Worm (Caenorhabditis elegans): ENCODE results near the gene Y97E10AR.2.

Y97E10AR.2 gene

DNA sequence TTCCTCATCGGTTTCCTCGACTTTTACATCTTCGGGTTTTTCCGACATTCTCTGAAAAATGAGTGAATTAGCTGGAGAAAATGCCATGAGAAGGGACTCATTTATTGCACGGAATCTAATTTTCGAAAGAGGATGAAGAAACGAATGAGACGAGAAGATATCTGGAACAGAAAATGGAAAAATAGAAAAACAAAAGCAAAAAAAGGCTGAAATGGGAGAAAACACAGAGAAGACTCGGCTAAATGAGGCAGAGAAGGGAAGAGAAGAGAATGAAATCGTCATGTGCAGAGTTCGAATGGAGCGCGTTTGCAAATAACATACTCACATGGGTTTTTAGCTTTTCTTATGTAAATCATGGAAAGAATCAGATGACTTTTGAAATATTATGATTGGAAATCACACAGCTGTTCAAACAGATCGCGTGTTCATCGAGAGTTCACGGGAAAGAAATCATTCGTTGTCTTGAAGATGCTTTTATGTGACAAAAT lies 18.0 kb downstream of the Y97E10AR.2 start, which contains the start of gene Y97E10AR.6 (continued):
- TF ChIP-seq nhr-11 (tag; optimal IDR thresholded peaks at IDR 0.05) = no peak
- no peak for TF ChIP-seq egl-13 (tag; optimal IDR thresholded peaks at IDR 0.05)
- TF ChIP-seq Y116A8C.19 (tag; optimal IDR thresholded peaks at IDR 0.05; ENCODE audit: borderline replicate concordance) = no peak
- TF ChIP-seq C04F5.9 (tag; optimal IDR thresholded peaks at IDR 0.05) = no peak
- TF ChIP-seq lin-13 (GFP tag; optimal IDR thresholded peaks at IDR 0.05) = no peak
- TF ChIP-seq ceh-88 (GFP tag; IDR thresholded peaks at IDR 0.05) = no peak
- no peak for TF ChIP-seq elt-3 (tag; optimal IDR thresholded peaks at IDR 0.05)
- no peak for TF ChIP-seq sptf-1 (tag; optimal IDR thresholded peaks at IDR 0.05)
- TF ChIP-seq unc-98 (GFP tag; IDR thresholded peaks at IDR 0.05) = no peak
- peak; percentile 5 for TF ChIP-seq blmp-1 (tag; optimal IDR thresholded peaks at IDR 0.05)

DNA sequence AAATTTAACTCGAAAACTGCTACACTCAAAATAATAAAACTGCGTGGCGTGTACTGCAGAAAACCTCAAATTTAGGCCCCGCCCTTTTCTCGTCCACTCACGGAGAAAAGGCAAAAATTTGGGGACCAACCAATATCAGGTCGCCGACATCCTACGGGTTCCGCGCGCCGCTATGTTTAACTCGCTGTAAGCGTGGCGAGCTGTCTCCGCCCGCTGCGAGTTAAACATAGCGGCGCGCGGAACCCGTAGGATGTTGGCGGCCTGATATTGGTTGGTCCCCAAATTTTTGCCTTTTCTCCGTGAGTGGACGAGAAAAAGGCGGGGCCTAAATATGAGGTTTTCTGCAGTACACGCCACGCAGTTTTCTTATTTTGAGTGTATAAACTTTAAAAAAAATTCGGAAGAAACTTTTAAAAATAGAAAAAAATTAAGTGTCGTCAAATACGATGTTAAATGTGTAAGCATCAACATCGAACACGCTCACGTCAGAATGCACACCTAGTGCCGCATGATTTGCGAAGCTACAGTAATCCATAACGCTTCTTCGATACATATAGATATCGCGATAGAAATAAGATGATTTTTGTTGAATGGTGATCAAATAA lies 18.8 kb downstream of the Y97E10AR.2 start:
- TF ChIP-seq snpc-4 (tag; optimal IDR thresholded peaks at IDR 0.05) = peak; percentile 67

DNA sequence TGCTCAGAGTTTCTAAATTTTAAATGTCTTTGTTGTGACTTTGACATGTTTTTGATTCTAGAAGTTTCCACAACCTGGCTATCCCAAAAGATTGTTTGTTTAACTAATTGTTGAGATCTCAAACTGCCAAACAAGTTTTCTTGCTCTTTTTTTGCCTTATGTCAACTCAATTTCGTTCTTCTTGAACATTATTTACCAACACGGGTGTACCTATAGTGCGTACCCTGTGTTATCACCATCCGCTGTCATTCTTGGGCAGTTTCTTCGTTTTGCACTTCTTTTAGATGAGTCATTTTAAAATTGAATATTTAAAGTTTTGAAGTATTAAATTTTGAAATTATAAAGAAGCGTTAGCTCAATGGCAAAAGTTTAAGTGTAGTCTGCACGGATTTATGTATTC lies 20.9 kb downstream of the Y97E10AR.2 start, which contains the start of gene sptl-2:
TSS of gene sptl-2 (plus strand) at position 280 of the 400 bp plus-strand sequence.
- TF ChIP-seq mab-9 (GFP tag; IDR thresholded peaks at IDR 0.05) (no peak), fkh-10 (GFP tag; optimal IDR thresholded peaks at IDR 0.05) (no peak), nhr-76 (tag; optimal IDR thresholded peaks at IDR 0.05) (no peak), tlp-1 (tag; optimal IDR thresholded peaks at IDR 0.05) (no peak), egl-13 (tag; optimal IDR thresholded peaks at IDR 0.05) (no peak), sox-4 (tag; optimal IDR thresholded peaks at IDR 0.05) (no peak), lsy-2 (tag; optimal IDR thresholded peaks at IDR 0.05) (no peak), nhr-85 (tag) (no peak), alr-1 (tag; optimal IDR thresholded peaks at IDR 0.05; ENCODE audit: borderline replicate concordance) (no peak), fos-1 (tag; optimal IDR thresholded peaks at IDR 0.05) (no peak), xbp-1 (tag; optimal IDR thresholded peaks at IDR 0.05) (no peak), ama-1 (optimal IDR thresholded peaks at IDR 0.05) (no peak), unc-98 (GFP tag; IDR thresholded peaks at IDR 0.05) (no peak), irx-1 (tag; optimal IDR thresholded peaks at IDR 0.05) (no peak), rnt-1 (tag; optimal IDR thresholded peaks at IDR 0.05) (no peak), hlh-4 (tag; optimal IDR thresholded peaks at IDR 0.05) (no peak), lin-14 (GFP tag; optimal IDR thresholded peaks at IDR 0.05) (no peak)

DNA sequence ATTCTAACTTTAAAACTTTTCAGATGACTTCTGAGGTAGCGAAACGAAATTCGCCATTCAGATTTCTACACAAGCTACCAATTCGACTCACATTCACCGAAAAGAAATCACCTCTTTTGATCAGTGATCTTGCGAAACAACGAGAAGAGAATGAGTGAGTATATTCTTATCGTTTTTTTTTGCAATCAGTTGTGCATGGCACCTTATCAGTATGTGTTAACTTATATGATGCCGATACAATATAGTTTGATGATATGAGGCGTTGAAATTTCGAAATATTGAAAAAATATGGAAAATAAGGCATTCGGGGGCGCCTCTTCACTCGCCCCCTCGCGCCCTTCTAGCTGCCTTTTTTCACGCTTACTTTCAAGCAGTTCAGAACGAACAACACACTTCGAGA lies 21.9 kb downstream of the Y97E10AR.2 start:
- TF ChIP-seq elt-2 (tag; optimal IDR thresholded peaks at IDR 0.05) (peak; percentile 75), pqm-1 (tag; optimal IDR thresholded peaks at IDR 0.05) (peak; percentile 67), tlp-1 (tag; optimal IDR thresholded peaks at IDR 0.05) (peak; percentile 58), mep-1 (tag; optimal IDR thresholded peaks at IDR 0.05) (no peak), jun-1 (tag; optimal IDR thresholded peaks at IDR 0.05) (peak; percentile 14), snpc-4 (tag; optimal IDR thresholded peaks at IDR 0.05) (no peak), lin-35 (GFP tag; optimal IDR thresholded peaks at IDR 0.05) (peak in 1 of 2 experiments; percentile 23), rnt-1 (tag; optimal IDR thresholded peaks at IDR 0.05) (no peak), lin-13 (GFP tag; optimal IDR thresholded peaks at IDR 0.05) (no peak), nhr-20 (tag; optimal IDR thresholded peaks at IDR 0.05) (peak; percentile 43), hlh-17 (GFP tag; optimal IDR thresholded peaks at IDR 0.05; ENCODE audit: borderline replicate concordance) (no peak)

DNA sequence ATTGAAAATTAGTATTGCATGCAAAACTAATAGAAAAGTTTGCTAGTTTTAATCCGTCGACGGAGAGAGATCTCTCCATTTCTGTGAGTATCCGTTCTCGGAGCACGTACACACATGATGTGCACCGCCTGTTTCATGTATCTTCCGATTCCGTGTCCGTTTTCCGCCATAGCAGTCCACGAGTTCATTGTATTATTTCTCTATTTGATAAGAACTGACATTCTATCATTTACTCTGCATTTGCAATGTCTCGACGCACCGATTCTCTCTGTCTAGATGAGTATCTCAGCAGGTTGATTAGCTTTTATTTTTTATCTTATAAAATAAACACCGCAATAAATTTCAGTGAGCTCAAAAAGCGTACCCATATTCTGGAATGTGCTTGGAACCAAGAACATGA lies 22.9 kb downstream of the Y97E10AR.2 start:
- TF ChIP-seq jun-1 (tag; optimal IDR thresholded peaks at IDR 0.05) = no peak
- peak; percentile 18 for TF ChIP-seq elt-2 (tag; optimal IDR thresholded peaks at IDR 0.05)
